Fruit fly (Drosophila melanogaster) whole organism, adult: ENCODE data around the gene Syx13.

ENCODE experiments used
- CG11617 ChIP-seq: fragments of 200-800 bp; sonication (Bioruptor generic); optimal IDR thresholded peaks from 2 replicates; lab custom pipeline; 2017; ENCODE audit warnings: mild to moderate bottlenecking, missing biosample characterization, missing genetic modification reagents, missing genetic modification characterization
- CG12768 ChIP-seq: fragments of 200-800 bp; sonication (Bioruptor generic); optimal IDR thresholded peaks from 2 replicates; lab custom pipeline; 2017; ENCODE audit warnings: missing biosample characterization, missing genetic modification characterization, mild to moderate bottlenecking, moderate library complexity, missing genetic modification reagents
- CG14711 ChIP-seq: fragments of 200-800 bp; sonication (Bioruptor generic); optimal IDR thresholded peaks from 2 replicates; lab custom pipeline; 2018; ENCODE audit warnings: missing biosample characterization, mild to moderate bottlenecking, missing genetic modification characterization, moderate library complexity
- CG1620 ChIP-seq: fragments of 200-800 bp; sonication (Bioruptor generic); optimal IDR thresholded peaks from 2 replicates; lab custom pipeline; 2016; ENCODE audit warnings: missing biosample characterization, missing genetic modification characterization
- CG33017 ChIP-seq: fragments of 200-800 bp; sonication (Bioruptor generic); optimal IDR thresholded peaks from 2 replicates; lab custom pipeline; 2018; ENCODE audit warnings: missing biosample characterization, mild to moderate bottlenecking, missing genetic modification characterization, moderate library complexity
- CG5204 ChIP-seq: fragments of 200-800 bp; sonication (Bioruptor generic); optimal IDR thresholded peaks from 2 replicates; lab custom pipeline; 2016; ENCODE audit warnings: missing biosample characterization, missing genetic modification characterization
- CG7045 ChIP-seq: fragments of 200-800 bp; sonication (Bioruptor generic); optimal IDR thresholded peaks from 2 replicates; lab custom pipeline; 2017; ENCODE audit warnings: missing biosample characterization, mild to moderate bottlenecking, missing genetic modification characterization
- CG7101 ChIP-seq: fragments of 200-800 bp; sonication (Bioruptor generic); optimal IDR thresholded peaks from 2 replicates; lab custom pipeline; 2018; ENCODE audit warnings: missing biosample characterization, mild to moderate bottlenecking, missing genetic modification characterization, moderate library complexity
- Clk ChIP-seq: fragments of 200-800 bp; sonication (Bioruptor generic); optimal IDR thresholded peaks from 2 replicates; lab custom pipeline; 2017; ENCODE audit warnings: missing biosample characterization, missing genetic modification characterization
- Crg-1 ChIP-seq: fragments of 200-800 bp; sonication (Bioruptor generic); optimal IDR thresholded peaks from 2 replicates; lab custom pipeline; 2016; ENCODE audit warnings: missing biosample characterization, missing genetic modification characterization
- Hr96 ChIP-seq: fragments of 200-800 bp; sonication (Bioruptor generic); optimal IDR thresholded peaks from 2 replicates; lab custom pipeline; 2016; ENCODE audit warnings: missing biosample characterization, missing genetic modification characterization
- Mnt ChIP-seq: fragments of 200-800 bp; sonication (Bioruptor generic); optimal IDR thresholded peaks from 2 replicates; lab custom pipeline; 2016; ENCODE audit warnings: missing biosample characterization, mild to moderate bottlenecking, missing genetic modification characterization
- bab1 ChIP-seq: fragments of 200-800 bp; sonication (Bioruptor generic); optimal IDR thresholded peaks from 3 replicates; lab custom pipeline; 2019; ENCODE audit warnings: missing biosample characterization, mild to moderate bottlenecking, missing genetic modification characterization, moderate library complexity
- cic ChIP-seq: fragments of 200-800 bp; sonication (Bioruptor generic); optimal IDR thresholded peaks from 2 replicates; lab custom pipeline; 2017; ENCODE audit warnings: missing biosample characterization, mild to moderate bottlenecking, missing genetic modification characterization, moderate library complexity
- cnc ChIP-seq, 2 experiments: fragments of >200 bp; optimal IDR thresholded peaks; 2 replicates each; lab custom pipeline; 2017
- kay ChIP-seq: fragments of 200-800 bp; sonication (Bioruptor generic); peaks from one replicate; lab custom pipeline; 2016; ENCODE audit warnings: missing biosample characterization, missing genetic modification characterization, borderline replicate concordance
- ovo ChIP-seq: fragments of 200-800 bp; sonication (Bioruptor generic); optimal IDR thresholded peaks from 2 replicates; lab custom pipeline; 2016; ENCODE audit warnings: missing biosample characterization, missing genetic modification characterization
- pad ChIP-seq: fragments of 200-800 bp; sonication (Bioruptor generic); optimal IDR thresholded peaks from 3 replicates; lab custom pipeline; 2017; ENCODE audit warnings: missing biosample characterization, missing genetic modification characterization, mild to moderate bottlenecking, moderate library complexity, missing genetic modification reagents
- tj ChIP-seq: fragments of 200-800 bp; sonication (Bioruptor generic); optimal IDR thresholded peaks from 3 replicates; lab custom pipeline; 2017; ENCODE audit warnings: missing biosample characterization, mild to moderate bottlenecking, missing genetic modification characterization, moderate library complexity
- toe ChIP-seq: fragments of 200-800 bp; sonication (Bioruptor generic); optimal IDR thresholded peaks from 2 replicates; lab custom pipeline; 2016; ENCODE audit warnings: missing biosample characterization, missing genetic modification characterization

The Syx13 gene

dm6 chr3L:13015823-13016465, 28.3 kb upstream of the Syx13 start, which contains the start of gene CG11267:
CG11267 (plus strand) TSS chr3L:13016050.
- TF ChIP-seq CG1620 (GFP tag; lab: Kevin White, UChicago) (peak; percentile 69), CG14711 (tag; lab: Kevin White, UChicago) (peak; percentile 79), tj (GFP tag; lab: Kevin White, UChicago) (peak; percentile 21), Mnt (peak; percentile 95), CG33017 (tag; lab: Kevin White, UChicago) (peak; percentile 61), CG7045 (GFP tag; lab: Kevin White, UChicago) (peak; percentile 87), Crg-1 (no peak), CG12768 (GFP tag; lab: Kevin White, UChicago) (peak; percentile 83), cnc (optimal IDR thresholded peaks at IDR 0.05; lab: Kevin White, UChicago) (no peak), Clk (GFP tag; lab: Kevin White, UChicago) (peak; percentile 51), cic (peak; percentile 55), Hr96 (GFP tag; lab: Kevin White, UChicago) (peak; percentile 51), CG11617 (GFP tag; lab: Kevin White, UChicago) (peak; percentile 58), CG5204 (GFP tag; lab: Kevin White, UChicago) (no peak), kay (no peak), pad (peak; percentile 68), bab1 (GFP tag; lab: Kevin White, UChicago) (peak; percentile 72), toe (GFP tag; lab: Kevin White, UChicago) (peak; percentile 88), ovo (GFP tag; lab: Kevin White, UChicago) (peak; percentile 2), CG7101 (tag; lab: Kevin White, UChicago) (peak; percentile 72)

- TF ChIP-seq CG1620 (GFP tag; lab: Kevin White, UChicago): peak; percentile 68
- peak; percentile 72 for TF ChIP-seq CG12768 (GFP tag; lab: Kevin White, UChicago)
- peak; percentile 98 for TF ChIP-seq CG33017 (tag; lab: Kevin White, UChicago)
- TF ChIP-seq Hr96 (GFP tag; lab: Kevin White, UChicago): peak; percentile 55
- peak; percentile 54 for TF ChIP-seq Crg-1
- TF ChIP-seq pad: peak; percentile 62
- peak; percentile 95 for TF ChIP-seq bab1 (GFP tag; lab: Kevin White, UChicago)
- no peak for TF ChIP-seq cnc (optimal IDR thresholded peaks at IDR 0.05; lab: Kevin White, UChicago)
- TF ChIP-seq kay: peak; percentile 94
- peak; percentile 98 for TF ChIP-seq CG7101 (tag; lab: Kevin White, UChicago)
- peak; percentile 70 for TF ChIP-seq tj (GFP tag; lab: Kevin White, UChicago)
- peak; percentile 45 for TF ChIP-seq Clk (GFP tag; lab: Kevin White, UChicago)
- TF ChIP-seq cic: no peak
- peak; percentile 81 for TF ChIP-seq Mnt
- TF ChIP-seq toe (GFP tag; lab: Kevin White, UChicago): peak; percentile 83
- TF ChIP-seq CG14711 (tag; lab: Kevin White, UChicago): peak; percentile 87
- peak; percentile 85 for TF ChIP-seq CG7045 (GFP tag; lab: Kevin White, UChicago)
- TF ChIP-seq CG11617 (GFP tag; lab: Kevin White, UChicago): peak; percentile 91
- TF ChIP-seq CG5204 (GFP tag; lab: Kevin White, UChicago): no peak
- TF ChIP-seq ovo (GFP tag; lab: Kevin White, UChicago): peak; percentile 73
Measured at dm6 chr3L:13017803-13018324, 26.4 kb upstream of the Syx13 start, which contains the start of the genes mRpL20 and Icmt. mRpL20 (minus strand) TSS chr3L:13017867. Icmt (plus strand) TSS chr3L:13018266.

DNA sequence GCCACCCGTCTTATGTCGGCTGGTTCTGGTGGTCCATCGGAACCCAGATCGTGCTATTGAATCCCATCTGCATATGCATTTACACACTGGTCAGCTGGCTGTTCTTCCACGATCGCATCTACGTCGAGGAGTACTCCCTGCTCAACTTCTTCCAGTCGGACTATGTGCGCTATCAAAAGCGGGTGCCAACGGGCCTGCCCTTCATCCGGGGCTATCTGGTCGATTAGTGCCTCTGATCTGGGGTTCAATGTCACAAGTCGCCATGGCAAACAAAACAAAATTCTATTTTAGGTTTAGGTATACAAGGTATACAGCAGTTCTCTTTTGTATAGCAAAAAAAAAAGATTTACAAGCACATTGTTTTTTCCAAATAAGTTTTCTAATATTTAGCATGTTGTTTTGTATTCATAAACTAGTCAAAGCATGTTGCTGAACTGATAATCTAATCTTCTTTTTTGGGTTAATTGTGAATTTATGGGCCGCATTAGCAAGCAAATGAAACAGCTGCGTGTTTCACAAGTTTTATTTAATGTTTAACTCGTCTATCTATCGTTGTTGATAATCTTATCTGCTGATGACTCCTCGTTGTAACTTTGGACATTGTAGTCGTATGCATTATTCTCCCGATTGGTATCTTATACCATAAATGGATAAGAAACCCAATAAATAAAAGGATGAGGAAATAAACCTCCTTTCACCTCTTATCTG, 24.8 kb upstream of the Syx13 start:
- no peak for TF ChIP-seq Hr96 (GFP tag; lab: Kevin White, UChicago)
- no peak for TF ChIP-seq toe (GFP tag; lab: Kevin White, UChicago)
- peak; percentile 77 for TF ChIP-seq kay
- no peak for TF ChIP-seq CG5204 (GFP tag; lab: Kevin White, UChicago)
- no peak for TF ChIP-seq CG11617 (GFP tag; lab: Kevin White, UChicago)
- no peak for TF ChIP-seq Clk (GFP tag; lab: Kevin White, UChicago)
- no peak for TF ChIP-seq CG7045 (GFP tag; lab: Kevin White, UChicago)
- TF ChIP-seq CG12768 (GFP tag; lab: Kevin White, UChicago): no peak
- TF ChIP-seq CG14711 (tag; lab: Kevin White, UChicago): no peak
- TF ChIP-seq Mnt: no peak
- TF ChIP-seq tj (GFP tag; lab: Kevin White, UChicago): no peak
- TF ChIP-seq ovo (GFP tag; lab: Kevin White, UChicago): no peak
- no peak for TF ChIP-seq CG7101 (tag; lab: Kevin White, UChicago)
- peak; percentile 29 for TF ChIP-seq cic
- TF ChIP-seq cnc (optimal IDR thresholded peaks at IDR 0.05; lab: Kevin White, UChicago): no peak

DNA sequence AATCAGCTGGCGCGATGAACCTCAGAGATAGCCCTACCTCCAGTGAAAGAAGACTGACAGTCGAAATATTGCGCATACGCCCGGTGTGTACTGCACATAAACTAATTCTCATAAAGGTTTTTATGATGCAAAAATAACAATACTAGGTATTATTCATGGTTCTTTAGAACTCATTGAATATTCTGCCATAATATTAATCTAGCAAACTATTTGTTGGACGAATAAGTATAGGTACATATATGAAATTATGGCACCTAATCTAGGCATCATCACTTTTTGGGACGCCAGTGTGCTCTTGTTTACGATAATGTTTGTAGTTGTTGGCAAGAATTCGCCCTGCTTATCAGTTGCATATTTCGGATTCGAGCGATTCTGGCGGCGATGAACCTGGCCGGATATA, 22.5 kb upstream of the Syx13 start:
- no peak for TF ChIP-seq tj (GFP tag; lab: Kevin White, UChicago)
- TF ChIP-seq CG12768 (GFP tag; lab: Kevin White, UChicago): peak; percentile 18
- no peak for TF ChIP-seq CG5204 (GFP tag; lab: Kevin White, UChicago)
- TF ChIP-seq CG14711 (tag; lab: Kevin White, UChicago): peak; percentile 27
- no peak for TF ChIP-seq ovo (GFP tag; lab: Kevin White, UChicago)
- peak; percentile 34 for TF ChIP-seq CG7045 (GFP tag; lab: Kevin White, UChicago)
- peak; percentile 1 for TF ChIP-seq Crg-1
- TF ChIP-seq CG33017 (tag; lab: Kevin White, UChicago): peak; percentile 3
- TF ChIP-seq toe (GFP tag; lab: Kevin White, UChicago): no peak
- peak; percentile 57 for TF ChIP-seq CG7101 (tag; lab: Kevin White, UChicago)
